Fruit fly (Drosophila melanogaster): ENCODE results near the gene CG34027.
"Not testable (repeated sequence)": the region's sequence is repeated elsewhere in the genome, so short reads cannot be mapped to it uniquely, and the experiment has no call there.

- not testable (repeated sequence) for TF ChIP-seq Drgx (GFP tag; IDR thresholded peaks at IDR 0.05); tap (tag; optimal IDR thresholded peaks at IDR 0.05); gcm (GFP tag; optimal IDR thresholded peaks at IDR 0.05); fd102C (GFP tag; optimal IDR thresholded peaks at IDR 0.05); salm (tag; optimal IDR thresholded peaks at IDR 0.05); CG3838 (GFP tag; optimal IDR thresholded peaks at IDR 0.05); HLH54F (GFP tag; optimal IDR thresholded peaks at IDR 0.05); dimm (GFP tag; IDR thresholded peaks at IDR 0.05)
- TF ChIP-seq ttk (GFP tag; IDR thresholded peaks at IDR 0.05) (peak; percentile 77; the same call in 1 of the 2 replicates), CG33213 (GFP tag; optimal IDR thresholded peaks at IDR 0.05) (peak; percentile 29), Usf (GFP tag; optimal IDR thresholded peaks at IDR 0.05) (peak; percentile 39), CG4424 (GFP tag; optimal IDR thresholded peaks at IDR 0.05) (peak; percentile 4), HLH3B (GFP tag; IDR thresholded peaks at IDR 0.05) (peak; percentile 70)
Observed at dm6 chr3R:25123262-25123661, 14.4 kb upstream of the CG34027 start, which contains the start of gene vig2.

Data from whole organism, embryonic.